Worm (Caenorhabditis elegans) whole organism, L2 larva: ENCODE measurements around the gene ngn-1.

Source experiments
- F13H6.1 ChIP-seq: sonication (generic microtip); optimal IDR thresholded peaks from 2 replicates; lab custom pipeline; 2016; ENCODE audit warnings: missing genetic modification characterization, missing compliant biosample characterization
- aly-2 ChIP-seq: fragments of 150-350 bp; optimal IDR thresholded peaks from 2 replicates; lab custom pipeline; 2014; ENCODE audit warnings: missing biosample characterization, missing genetic modification characterization
- dmd-4 ChIP-seq: sonication (generic microtip); optimal IDR thresholded peaks from 2 replicates; lab custom pipeline; 2017; ENCODE audit warnings: missing biosample characterization, missing genetic modification characterization
- fos-1 ChIP-seq: fragments of 150-350 bp; optimal IDR thresholded peaks from 2 replicates; lab custom pipeline; 2014; ENCODE audit warnings: missing biosample characterization, missing genetic modification characterization
- mdl-1 ChIP-seq, 2 experiments: fragments of 150-350 bp in 1 of 2; sonication (generic microtip) in 1 of 2; optimal IDR thresholded peaks; 2 replicates each; lab custom pipeline; 2017; ENCODE audit warnings: missing biosample characterization in 2 of 2, missing genetic modification characterization in 2 of 2
- nhr-11 ChIP-seq: fragments of 150-350 bp; optimal IDR thresholded peaks from 2 replicates; lab custom pipeline; 2014; ENCODE audit warnings: missing biosample characterization, missing genetic modification characterization
- nhr-237 ChIP-seq: fragments of 150-350 bp; optimal IDR thresholded peaks from 2 replicates; lab custom pipeline; 2014; ENCODE audit warnings: missing biosample characterization, missing genetic modification characterization
- snpc-4 ChIP-seq: fragments of 150-350 bp; optimal IDR thresholded peaks from 2 replicates; lab custom pipeline; 2014; ENCODE audit warnings: missing biosample characterization, missing genetic modification characterization

ce11 chrIV:2597417-2597816 lies 30.7 kb downstream of the ngn-1 start, which contains the start of gene Y69A2AR.47:
- TF ChIP-seq mdl-1 (tag; optimal IDR thresholded peaks at IDR 0.05; lab: Kevin White, UChicago) (no peak), snpc-4 (tag; lab: Kevin White, UChicago) (no peak), F13H6.1 (tag; lab: Kevin White, UChicago) (no peak), nhr-237 (tag; lab: Kevin White, UChicago) (no peak), dmd-4 (tag; lab: Kevin White, UChicago) (no peak), fos-1 (tag; lab: Kevin White, UChicago) (no peak), nhr-11 (tag; lab: Kevin White, UChicago) (no peak), aly-2 (tag; lab: Kevin White, UChicago) (no peak)
